Fruit fly (Drosophila melanogaster) Kc167 (cell line): ENCODE results near the gene CG5880.

ENCODE experiments used
- Sin3A ChIP-seq: fragments of >200 bp; optimal IDR thresholded peaks from 2 replicates; lab custom pipeline; 2018; ENCODE audit warnings: missing external identifiers
- h ChIP-seq: fragments of >200 bp; optimal IDR thresholded peaks from 3 replicates; lab custom pipeline; 2018; ENCODE audit warnings: missing external identifiers
- insv ChIP-seq: fragments of >200 bp; optimal IDR thresholded peaks from 3 replicates; lab custom pipeline; 2018; ENCODE audit warnings: missing external identifiers
- psq ChIP-seq: fragments of >200 bp; optimal IDR thresholded peaks from 2 replicates; lab custom pipeline; 2017; ENCODE audit warnings: missing external identifiers
- ttk ChIP-seq: sonication (Bioruptor generic); optimal IDR thresholded peaks from 2 replicates; lab custom pipeline; 2017; ENCODE audit warnings: missing external identifiers

DNA sequence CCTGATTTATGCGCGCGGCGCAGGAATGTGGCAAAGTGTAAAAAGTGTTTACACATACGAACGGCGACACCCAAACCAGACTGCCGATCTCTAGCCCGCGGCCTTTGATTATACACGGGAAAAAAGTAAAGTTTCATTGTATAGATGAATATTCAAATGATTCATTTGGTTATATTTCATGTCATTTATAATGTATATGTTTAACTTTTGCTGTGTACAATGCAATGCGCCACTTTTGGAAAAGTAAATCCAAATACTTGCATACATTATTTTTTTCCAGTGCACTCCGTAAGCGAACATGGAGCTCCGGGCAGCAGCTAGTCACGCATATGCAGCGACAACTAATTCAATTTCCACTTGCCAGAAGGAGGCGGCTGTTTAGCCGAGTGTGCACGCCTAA, 50.8 kb downstream of the CG5880 start:
- no peak for TF ChIP-seq Sin3A
- TF ChIP-seq h (lab: Kevin White, UChicago) = no peak
- TF ChIP-seq psq (lab: Kevin White, UChicago) = no peak
- no peak for TF ChIP-seq insv
- no peak for TF ChIP-seq ttk (lab: Kevin White, UChicago)
